Worm (Caenorhabditis elegans) whole organism, young adult: ENCODE data around the gene his-48.

ENCODE experiments used
- C06A6.2 ChIP-seq: fragments of 200-800 bp; sonication (Bioruptor generic); conservative IDR thresholded peaks from 2 replicates; pipeline ENCODE4 v1.3.6; 2022; ENCODE audit warnings: missing genetic modification characterization, missing compliant biosample characterization
- F22D6.2 ChIP-seq: sonication (generic microtip); optimal IDR thresholded peaks from 2 replicates; lab custom pipeline; 2016; ENCODE audit warnings: mild to moderate bottlenecking, missing genetic modification characterization, missing compliant biosample characterization
- F23B12.7 ChIP-seq: sonication (generic microtip); optimal IDR thresholded peaks from 2 replicates; lab custom pipeline; 2017; ENCODE audit warnings: missing genetic modification characterization, mild to moderate bottlenecking, missing compliant biosample characterization, antibody characterized with exemption, moderate library complexity; ENCODE audit not compliant: insufficient read depth
- F33H1.4 ChIP-seq: fragments of 200-800 bp; sonication (Bioruptor generic); IDR thresholded peaks from 2 replicates; pipeline ENCODE4 v1.3.6; 2022; ENCODE audit warnings: missing genetic modification reagents, missing genetic modification characterization, missing compliant biosample characterization
- F39B2.1 ChIP-seq: fragments of 200-800 bp; sonication (Bioruptor generic); IDR thresholded peaks from 2 replicates; pipeline ENCODE4 v1.3.6; 2022; ENCODE audit warnings: missing genetic modification reagents, missing genetic modification characterization, missing compliant biosample characterization
- F49E8.2 ChIP-seq: sonication (generic microtip); optimal IDR thresholded peaks from 3 replicates; lab custom pipeline; 2017; ENCODE audit warnings: missing genetic modification characterization, mild to moderate bottlenecking, missing compliant biosample characterization, antibody characterized with exemption, moderate library complexity; ENCODE audit not compliant: insufficient read depth
- F55B11.4 ChIP-seq: sonication (generic microtip); optimal IDR thresholded peaks from 2 replicates; lab custom pipeline; 2016; ENCODE audit warnings: missing compliant biosample characterization, missing genetic modification characterization, borderline replicate concordance; ENCODE audit not compliant: insufficient read depth
- Y53G8AR.9 ChIP-seq: fragments of 200-800 bp; sonication (Bioruptor generic); conservative IDR thresholded peaks from 2 replicates; pipeline ENCODE4 v1.3.6; 2022; ENCODE audit warnings: missing genetic modification reagents, missing genetic modification characterization, missing compliant biosample characterization
- Y95B8A.8 ChIP-seq: fragments of 200-800 bp; sonication (Bioruptor generic); IDR thresholded peaks from 2 replicates; pipeline ENCODE4 v1.3.6; 2022; ENCODE audit warnings: missing genetic modification reagents, missing genetic modification characterization, missing compliant biosample characterization
- ZK185.1 ChIP-seq: sonication (generic microtip); optimal IDR thresholded peaks from 2 replicates; lab custom pipeline; 2016; ENCODE audit warnings: mild to moderate bottlenecking, missing genetic modification characterization, missing compliant biosample characterization; ENCODE audit not compliant: poor library complexity, severe bottlenecking
- bed-1 ChIP-seq: fragments of 200-800 bp; sonication (Bioruptor generic); IDR thresholded peaks from 2 replicates; pipeline ENCODE4 v1.3.6; 2022; ENCODE audit warnings: missing genetic modification reagents, missing genetic modification characterization, missing compliant biosample characterization
- bed-2 ChIP-seq: fragments of 200-800 bp; sonication (Bioruptor generic); IDR thresholded peaks from 2 replicates; pipeline ENCODE4 v1.3.6; 2022; ENCODE audit warnings: missing genetic modification reagents, missing genetic modification characterization, missing compliant biosample characterization
- ccch-3 ChIP-seq: fragments of 200-800 bp; sonication (Bioruptor generic); optimal IDR thresholded peaks from 2 replicates; lab custom pipeline; 2018; ENCODE audit warnings: mild to moderate bottlenecking, missing genetic modification characterization, missing compliant biosample characterization
- cebp-1 ChIP-seq, 2 experiments: fragments of 200-800 bp in 1 of 2; sonication (Bioruptor generic) in 1 of 2; sonication (generic microtip) in 1 of 2; IDR thresholded peaks in 1 of 2; optimal IDR thresholded peaks in 1 of 2; 2 replicates each; pipeline versions ENCODE4 v1.3.6 to Lab custom; 2017 to 2022; ENCODE audit warnings: missing compliant biosample characterization in 2 of 2, missing genetic modification characterization in 2 of 2, mild to moderate bottlenecking in 1 of 2, missing genetic modification reagents in 1 of 2, moderate library complexity in 1 of 2
- cebp-2 ChIP-seq: fragments of 200-800 bp; sonication (Bioruptor generic); IDR thresholded peaks from 2 replicates; pipeline ENCODE4 v1.3.6; 2022; ENCODE audit warnings: missing genetic modification characterization, missing compliant biosample characterization
- ceh-40 ChIP-seq: fragments of 200-800 bp; sonication (Bioruptor generic); IDR thresholded peaks from 2 replicates; pipeline ENCODE4 v1.3.6; 2022; ENCODE audit warnings: missing genetic modification characterization, missing compliant biosample characterization
- dox-1 ChIP-seq: fragments of 200-800 bp; sonication (Bioruptor generic); IDR thresholded peaks from 2 replicates; pipeline ENCODE4 v1.3.6; 2022; ENCODE audit warnings: missing genetic modification reagents, missing genetic modification characterization, missing compliant biosample characterization
- egl-44 ChIP-seq: fragments of 200-800 bp; sonication (Bioruptor generic); IDR thresholded peaks from 2 replicates; pipeline ENCODE4 v1.3.6; 2022; ENCODE audit warnings: missing genetic modification reagents, missing genetic modification characterization, missing compliant biosample characterization
- ekl-4 ChIP-seq: fragments of 200-800 bp; sonication (Bioruptor generic); IDR thresholded peaks from 2 replicates; pipeline ENCODE4 v1.3.6; 2022; ENCODE audit warnings: missing genetic modification reagents, missing genetic modification characterization, missing compliant biosample characterization
- ets-4 ChIP-seq: fragments of 200-800 bp; sonication (Bioruptor generic); optimal IDR thresholded peaks from 2 replicates; lab custom pipeline; 2018; ENCODE audit warnings: mild to moderate bottlenecking, missing genetic modification characterization, missing compliant biosample characterization
- him-1 ChIP-seq: sonication (generic microtip); optimal IDR thresholded peaks from 2 replicates; lab custom pipeline; 2016; ENCODE audit warnings: missing genotype, missing genetic modification reagents, missing genetic modification characterization, missing compliant biosample characterization
- hmg-1.2 ChIP-seq: fragments of 200-800 bp; sonication (Bioruptor generic); IDR thresholded peaks from 2 replicates; pipeline ENCODE4 v1.3.6; 2022; ENCODE audit warnings: missing genetic modification reagents, missing genetic modification characterization, missing compliant biosample characterization
- lir-1 ChIP-seq: fragments of 200-800 bp; sonication (Bioruptor generic); conservative IDR thresholded peaks from 2 replicates; pipeline ENCODE4 v1.3.6; 2022; ENCODE audit warnings: missing genetic modification reagents, missing genetic modification characterization, missing compliant biosample characterization
- lsy-27 ChIP-seq: sonication (generic microtip); optimal IDR thresholded peaks from 2 replicates; lab custom pipeline; 2017; ENCODE audit warnings: missing genetic modification characterization, mild to moderate bottlenecking, missing compliant biosample characterization, antibody characterized with exemption, missing genotype, borderline replicate concordance; ENCODE audit not compliant: insufficient read depth
- madf-3 ChIP-seq: fragments of 200-800 bp; sonication (Bioruptor generic); IDR thresholded peaks from 2 replicates; pipeline ENCODE4 v1.3.6; 2022; ENCODE audit warnings: missing genetic modification reagents, missing genetic modification characterization, missing compliant biosample characterization
- nfya-2 ChIP-seq: fragments of 200-800 bp; sonication (Bioruptor generic); IDR thresholded peaks from 2 replicates; pipeline ENCODE4 v1.3.6; 2022; ENCODE audit warnings: missing genetic modification reagents, missing genetic modification characterization, missing compliant biosample characterization
- nhr-120 ChIP-seq: fragments of 200-800 bp; sonication (Bioruptor generic); IDR thresholded peaks from 2 replicates; pipeline ENCODE4 v1.3.6; 2022; ENCODE audit warnings: missing genetic modification characterization, missing compliant biosample characterization
- nhr-80 ChIP-seq: sonication (generic microtip); optimal IDR thresholded peaks from 2 replicates; lab custom pipeline; 2016; ENCODE audit warnings: missing genetic modification characterization, missing compliant biosample characterization
- rcor-1 ChIP-seq: fragments of 200-800 bp; sonication (Bioruptor generic); IDR thresholded peaks from 2 replicates; pipeline ENCODE4 v1.3.6; 2022; ENCODE audit warnings: missing genetic modification reagents, missing genetic modification characterization, missing compliant biosample characterization
- repo-1 ChIP-seq: sonication (generic microtip); optimal IDR thresholded peaks from 2 replicates; lab custom pipeline; 2017; ENCODE audit warnings: mild to moderate bottlenecking, missing genetic modification characterization, missing compliant biosample characterization
- snpc-1.3 ChIP-seq: sonication (generic microtip); optimal IDR thresholded peaks from 2 replicates; lab custom pipeline; 2017; ENCODE audit warnings: missing genetic modification characterization, mild to moderate bottlenecking, missing compliant biosample characterization, antibody characterized with exemption, moderate library complexity, missing genotype, missing genetic modification reagents; ENCODE audit not compliant: insufficient read depth
- snpc-3.4 ChIP-seq: sonication (generic microtip); optimal IDR thresholded peaks from 2 replicates; lab custom pipeline; 2017; ENCODE audit warnings: missing genetic modification characterization, mild to moderate bottlenecking, missing compliant biosample characterization, antibody characterized with exemption, moderate library complexity, missing genotype, missing genetic modification reagents
- snpc-4 ChIP-seq, 5 experiments: fragments of 150-350 bp in 1 of 5; sonication (generic microtip) in 4 of 5; optimal IDR thresholded peaks; 2 replicates each; lab custom pipeline; 2014 to 2018; ENCODE audit warnings: missing genetic modification characterization in 5 of 5, missing biosample characterization in 3 of 5, antibody characterized with exemption in 2 of 5, mild to moderate bottlenecking in 2 of 5, missing compliant biosample characterization in 2 of 5, missing genotype in 2 of 5, moderate library complexity in 2 of 5, missing genetic modification reagents in 1 of 5
- somi-1 ChIP-seq: fragments of 200-800 bp; sonication (Bioruptor generic); optimal IDR thresholded peaks from 2 replicates; lab custom pipeline; 2018; ENCODE audit warnings: mild to moderate bottlenecking, missing genetic modification characterization, missing compliant biosample characterization
- sptf-2 ChIP-seq: fragments of 200-800 bp; sonication (Bioruptor generic); optimal IDR thresholded peaks from 2 replicates; lab custom pipeline; 2018; ENCODE audit warnings: mild to moderate bottlenecking, missing genetic modification characterization, missing compliant biosample characterization
- tbp1 ChIP-seq: fragments of 200-800 bp; sonication (Bioruptor generic); optimal IDR thresholded peaks from 2 replicates; lab custom pipeline; 2018; ENCODE audit warnings: mild to moderate bottlenecking, missing genetic modification characterization, missing compliant biosample characterization
- unc-62 ChIP-seq: fragments of 150-350 bp; optimal IDR thresholded peaks from 2 replicates; lab custom pipeline; 2014; ENCODE audit warnings: missing biosample characterization, missing genetic modification reagents, missing genetic modification characterization
- ztf-18 ChIP-seq: sonication (generic microtip); optimal IDR thresholded peaks from 2 replicates; lab custom pipeline; 2016; ENCODE audit warnings: missing genotype, mild to moderate bottlenecking, missing genetic modification characterization, missing compliant biosample characterization
- ztf-6 ChIP-seq: fragments of 200-800 bp; sonication (Bioruptor generic); IDR thresholded peaks from 2 replicates; pipeline ENCODE4 v1.3.6; 2022; ENCODE audit warnings: missing genetic modification reagents, missing genetic modification characterization, missing compliant biosample characterization

The his-48 gene

ce11 chrIV:11284102-11284531 is 40.4 kb upstream of the his-48 start (continued):
- TF ChIP-seq Y53G8AR.9 (GFP tag; lab: Robert Waterston, UW), result no peak
- peak; percentile 98 for TF ChIP-seq nhr-80 (tag; lab: Kevin White, UChicago)
- TF ChIP-seq bed-2, result no peak
- TF ChIP-seq snpc-3.4 (tag; lab: Kevin White, UChicago), result no peak
- no peak for TF ChIP-seq F39B2.1 (GFP tag; lab: Robert Waterston, UW)
- TF ChIP-seq egl-44, result 0 out of 2 replicates have a peak, but pooled peaks have one; percentile 20
- TF ChIP-seq hmg-1.2, result peak; percentile 50
- no peak for TF ChIP-seq bed-1 (GFP tag; lab: Robert Waterston, UW)
- no peak for TF ChIP-seq F55B11.4 (tag; lab: Kevin White, UChicago)
- no peak for TF ChIP-seq madf-3
- TF ChIP-seq F33H1.4 (GFP tag; lab: Robert Waterston, UW), result no peak
- no peak for TF ChIP-seq ztf-6
- TF ChIP-seq cebp-2, result no peak
- no peak for TF ChIP-seq repo-1 (tag; lab: Kevin White, UChicago)
- TF ChIP-seq unc-62 (GFP tag; lab: Kevin White, UChicago), result peak; percentile 52
- TF ChIP-seq ets-4 (GFP tag; lab: Kevin White, UChicago), result peak; percentile 52
- TF ChIP-seq ceh-40 (GFP tag; lab: Robert Waterston, UW), result no peak
- no peak for TF ChIP-seq C06A6.2 (GFP tag; lab: Robert Waterston, UW)
- TF ChIP-seq nhr-120 (GFP tag; lab: Robert Waterston, UW), result no peak
- no peak for TF ChIP-seq F49E8.2 (tag; lab: Kevin White, UChicago)
- TF ChIP-seq, all 124 proteins: peak for 8

- peak; percentile 51; the same call in 1 of the 2 replicates for TF ChIP-seq cebp-1 (GFP tag; IDR thresholded peaks at IDR 0.05; lab: Robert Waterston, UW)
- TF ChIP-seq cebp-1 (tag; optimal IDR thresholded peaks at IDR 0.05; lab: Kevin White, UChicago), result peak; percentile 69
- TF ChIP-seq snpc-1.3 (tag; lab: Kevin White, UChicago), result no peak
- no peak for TF ChIP-seq somi-1 (GFP tag; lab: Kevin White, UChicago)
- no peak for TF ChIP-seq F22D6.2 (tag; lab: Kevin White, UChicago)
- no peak for TF ChIP-seq him-1 (tag; lab: Kevin White, UChicago)
- no peak for TF ChIP-seq madf-3
Measured at ce11 chrIV:11285239-11285638, 39.3 kb upstream of the his-48 start.

ce11 chrIV:11286112-11286511 is 38.4 kb upstream of the his-48 start:
- TF ChIP-seq Y95B8A.8 (GFP tag; lab: Robert Waterston, UW) (no peak), F22D6.2 (tag; lab: Kevin White, UChicago) (no peak), snpc-4 (GFP tag; optimal IDR thresholded peaks at IDR 0.05; lab: Kevin White, UChicago) (no peak), snpc-4 (tag; optimal IDR thresholded peaks at IDR 0.05; lab: Kevin White, UChicago) (no peak), F39B2.1 (GFP tag; lab: Robert Waterston, UW) (no peak), F23B12.7 (tag; lab: Kevin White, UChicago) (no peak), rcor-1 (no peak), sptf-2 (GFP tag; lab: Kevin White, UChicago) (no peak), ztf-18 (tag; lab: Kevin White, UChicago) (no peak), snpc-3.4 (tag; lab: Kevin White, UChicago) (no peak), ZK185.1 (no peak), tbp1 (GFP tag; lab: Kevin White, UChicago) (no peak), ccch-3 (GFP tag; lab: Kevin White, UChicago) (no peak), ekl-4 (GFP tag; lab: Robert Waterston, UW) (no peak), lsy-27 (tag; lab: Kevin White, UChicago) (no peak), lir-1 (GFP tag; lab: Robert Waterston, UW) (no peak), nfya-2 (GFP tag; lab: Robert Waterston, UW) (no peak), dox-1 (GFP tag; lab: Robert Waterston, UW) (no peak), bed-2 (no peak), snpc-1.3 (tag; lab: Kevin White, UChicago) (no peak), somi-1 (GFP tag; lab: Kevin White, UChicago) (no peak)
